Worm (Caenorhabditis elegans) whole organism, late embryonic: ENCODE data around the gene F31D5.7.

Experiments
- C38D4.7 ChIP-seq: fragments of 200-800 bp; sonication (Bioruptor generic); optimal IDR thresholded peaks from 2 replicates; lab custom pipeline; 2018; ENCODE audit warnings: mild to moderate bottlenecking, missing genetic modification characterization, moderate library complexity, missing compliant biosample characterization
- F13H6.1 ChIP-seq: sonication (generic microtip); optimal IDR thresholded peaks from 2 replicates; lab custom pipeline; 2016; ENCODE audit warnings: missing genetic modification characterization, missing compliant biosample characterization
- ceh-2 ChIP-seq: sonication (generic microtip); optimal IDR thresholded peaks from 2 replicates; lab custom pipeline; 2016; ENCODE audit warnings: missing genotype, missing genetic modification characterization, missing compliant biosample characterization
- elt-2 ChIP-seq: sonication (generic microtip); optimal IDR thresholded peaks from 2 replicates; lab custom pipeline; 2016; ENCODE audit warnings: missing genetic modification reagents, missing genetic modification characterization, missing compliant biosample characterization
- eyg-1 ChIP-seq: sonication (generic microtip); optimal IDR thresholded peaks from 2 replicates; lab custom pipeline; 2016; ENCODE audit warnings: missing genotype, missing genetic modification characterization, missing compliant biosample characterization
- lin-11 ChIP-seq: fragments of 200-800 bp; sonication (Bioruptor generic); optimal IDR thresholded peaks from 2 replicates; lab custom pipeline; 2018; ENCODE audit warnings: mild to moderate bottlenecking, missing genetic modification characterization, missing compliant biosample characterization
- mec-3 ChIP-seq: sonication (generic microtip); optimal IDR thresholded peaks from 2 replicates; lab custom pipeline; 2016; ENCODE audit warnings: borderline replicate concordance, missing genetic modification characterization, missing compliant biosample characterization
- pha-4 ChIP-seq: fragments of 150-350 bp; optimal IDR thresholded peaks from 2 replicates; lab custom pipeline; 2018; ENCODE audit warnings: missing biosample characterization, missing genetic modification reagents, missing genetic modification characterization
- pqm-1 ChIP-seq: sonication (generic microtip); optimal IDR thresholded peaks from 2 replicates; lab custom pipeline; 2016; ENCODE audit warnings: missing genetic modification characterization, missing compliant biosample characterization
- pros-1 ChIP-seq: fragments of 150-350 bp; optimal IDR thresholded peaks from 2 replicates; lab custom pipeline; 2014; ENCODE audit warnings: missing biosample characterization, missing genetic modification reagents, missing genetic modification characterization
- sdc-2 ChIP-seq: sonication (generic microtip); optimal IDR thresholded peaks from 2 replicates; lab custom pipeline; 2016; ENCODE audit warnings: missing genotype, missing genetic modification characterization, missing compliant biosample characterization
- sox-4 ChIP-seq: sonication (generic microtip); optimal IDR thresholded peaks from 2 replicates; lab custom pipeline; 2017; ENCODE audit warnings: mild to moderate bottlenecking, missing genetic modification characterization, inconsistent platforms, missing compliant biosample characterization
- syd-9 ChIP-seq: sonication (generic microtip); optimal IDR thresholded peaks from 2 replicates; lab custom pipeline; 2016; ENCODE audit warnings: mild to moderate bottlenecking, missing genetic modification characterization, moderate library complexity, missing compliant biosample characterization
- tbx-2 ChIP-seq: sonication (generic microtip); optimal IDR thresholded peaks from 2 replicates; lab custom pipeline; 2016; ENCODE audit warnings: missing genetic modification characterization, missing compliant biosample characterization

- TF ChIP-seq ceh-2 (tag; lab: Kevin White, UChicago) (no peak), syd-9 (tag; lab: Kevin White, UChicago) (no peak), elt-2 (no peak), C38D4.7 (GFP tag; lab: Kevin White, UChicago) (no peak), lin-11 (tag; lab: Kevin White, UChicago) (no peak), sdc-2 (no peak), pha-4 (tag; lab: Kevin White, UChicago) (no peak), pros-1 (tag; lab: Kevin White, UChicago) (no peak), sox-4 (tag; lab: Kevin White, UChicago) (no peak), F13H6.1 (no peak), tbx-2 (tag; lab: Kevin White, UChicago) (no peak), pqm-1 (tag; lab: Kevin White, UChicago) (no peak), mec-3 (tag; lab: Kevin White, UChicago) (no peak), eyg-1 (tag; lab: Kevin White, UChicago) (no peak)
Observed at ce11 chrII:4246897-4247296, 35.7 kb downstream of the F31D5.7 start, which contains the start of gene gpa-11.
